Fruit fly (Drosophila melanogaster) whole organism, prepupa: ENCODE measurements around the gene CG14106.
A peak's percentile ranks its signal among the peaks of the same experiment; 100 is the strongest.

Experiments
- CG10631 ChIP-seq: fragments of 200-800 bp; sonication (Bioruptor generic); optimal IDR thresholded peaks from 2 replicates; lab custom pipeline; 2016; ENCODE audit warnings: missing biosample characterization, missing genetic modification characterization
- CG11294 ChIP-seq: fragments of 200-800 bp; sonication (Bioruptor generic); IDR thresholded peaks from 2 replicates; pipeline ENCODE4 v1.3.6; 2022; ENCODE audit warnings: missing biosample characterization, missing genetic modification characterization
- CG11762 ChIP-seq: fragments of 200-800 bp; sonication (Bioruptor generic); optimal IDR thresholded peaks from 3 replicates; lab custom pipeline; 2016; ENCODE audit warnings: missing biosample characterization, missing genetic modification characterization; ENCODE audit not compliant: insufficient read depth
- CG15336 ChIP-seq: fragments of 200-800 bp; sonication (Bioruptor generic); IDR thresholded peaks from 2 replicates; pipeline ENCODE4 v1.3.6; 2022; ENCODE audit warnings: missing biosample characterization, missing genetic modification characterization
- CG3032 ChIP-seq: fragments of 200-800 bp; optimal IDR thresholded peaks from 2 replicates; lab custom pipeline; 2019; ENCODE audit warnings: missing biosample characterization, mild to moderate bottlenecking, missing genetic modification characterization, moderate library complexity
- CG4318 ChIP-seq: fragments of 200-800 bp; sonication (Bioruptor generic); optimal IDR thresholded peaks from 3 replicates; lab custom pipeline; 2017; ENCODE audit warnings: missing biosample characterization, mild to moderate bottlenecking, missing genetic modification characterization
- CG6163 ChIP-seq: fragments of 200-800 bp; sonication (Bioruptor generic); IDR thresholded peaks from 3 replicates; pipeline ENCODE4 v1.3.6; 2022; ENCODE audit warnings: missing biosample characterization, missing genetic modification characterization
- CG6276 ChIP-seq: fragments of 200-800 bp; sonication (Bioruptor generic); optimal IDR thresholded peaks from 2 replicates; lab custom pipeline; 2017; ENCODE audit warnings: missing biosample characterization, mild to moderate bottlenecking, missing genetic modification characterization
- CG6792 ChIP-seq: fragments of 200-800 bp; sonication (Bioruptor generic); optimal IDR thresholded peaks from 3 replicates; lab custom pipeline; 2016; ENCODE audit warnings: missing biosample characterization, missing genetic modification characterization
- CG6808 ChIP-seq: fragments of 200-800 bp; sonication (Bioruptor generic); optimal IDR thresholded peaks from 3 replicates; lab custom pipeline; 2017; ENCODE audit warnings: missing biosample characterization, missing genetic modification characterization, mild to moderate bottlenecking, moderate library complexity, missing genetic modification reagents
- CG8119 ChIP-seq: fragments of 200-800 bp; sonication (Bioruptor generic); IDR thresholded peaks from 3 replicates; pipeline ENCODE4 v1.3.6; 2022; ENCODE audit warnings: missing biosample characterization, missing genetic modification characterization
- CG8319 ChIP-seq: fragments of 200-800 bp; sonication (Bioruptor generic); optimal IDR thresholded peaks from 3 replicates; lab custom pipeline; 2016; ENCODE audit warnings: missing biosample characterization, missing genetic modification characterization
- Eip75B ChIP-seq: fragments of 200-800 bp; sonication (Bioruptor generic); optimal IDR thresholded peaks from 3 replicates; lab custom pipeline; 2016; ENCODE audit warnings: missing biosample characterization, missing genetic modification characterization
- Ets21C ChIP-seq: fragments of 200-800 bp; sonication (Bioruptor generic); optimal IDR thresholded peaks from 3 replicates; lab custom pipeline; 2016; ENCODE audit warnings: missing biosample characterization, missing genetic modification characterization
- Ets96B ChIP-seq: fragments of 200-800 bp; optimal IDR thresholded peaks from 2 replicates; lab custom pipeline; 2019; ENCODE audit warnings: missing biosample characterization, mild to moderate bottlenecking, missing genetic modification characterization, moderate library complexity
- Hr38 ChIP-seq: sonication (Bioruptor generic); optimal IDR thresholded peaks from 2 replicates; lab custom pipeline; 2016; ENCODE audit warnings: missing biosample characterization, missing genetic modification characterization
- Hr39 ChIP-seq: fragments of 200-800 bp; sonication (Bioruptor generic); optimal IDR thresholded peaks from 2 replicates; lab custom pipeline; 2016; ENCODE audit warnings: missing biosample characterization, missing genetic modification characterization
- Hr4 ChIP-seq: fragments of 200-800 bp; sonication (Bioruptor generic); optimal IDR thresholded peaks from 3 replicates; lab custom pipeline; 2016; ENCODE audit warnings: missing biosample characterization, missing genetic modification characterization
- Lpt ChIP-seq: fragments of 200-800 bp; sonication (Bioruptor generic); optimal IDR thresholded peaks from 3 replicates; lab custom pipeline; 2016; ENCODE audit warnings: missing biosample characterization, missing genetic modification characterization
- Met ChIP-seq: fragments of 200-800 bp; sonication (Bioruptor generic); optimal IDR thresholded peaks from 3 replicates; lab custom pipeline; 2016; ENCODE audit warnings: missing biosample characterization, missing genetic modification characterization
- OdsH ChIP-seq: fragments of 200-800 bp; sonication (Bioruptor generic); optimal IDR thresholded peaks from 3 replicates; lab custom pipeline; 2016; ENCODE audit warnings: missing biosample characterization, missing genetic modification characterization
- Sox102F ChIP-seq: fragments of 200-800 bp; sonication (Bioruptor generic); optimal IDR thresholded peaks from 2 replicates; lab custom pipeline; 2016; ENCODE audit warnings: missing biosample characterization, mild to moderate bottlenecking, missing genetic modification characterization
- Sox14 ChIP-seq: fragments of 200-800 bp; sonication (Bioruptor generic); optimal IDR thresholded peaks from 3 replicates; lab custom pipeline; 2016; ENCODE audit warnings: missing biosample characterization, missing genetic modification characterization
- Sox15 ChIP-seq: fragments of 200-800 bp; sonication (Bioruptor generic); optimal IDR thresholded peaks from 3 replicates; lab custom pipeline; 2016; ENCODE audit warnings: missing biosample characterization, missing genetic modification characterization
- cyc ChIP-seq: fragments of 200-800 bp; sonication (Bioruptor generic); optimal IDR thresholded peaks from 3 replicates; lab custom pipeline; 2016; ENCODE audit warnings: missing biosample characterization, missing genetic modification characterization
- dac ChIP-seq: fragments of 200-800 bp; sonication (Bioruptor generic); optimal IDR thresholded peaks from 2 replicates; lab custom pipeline; 2017; ENCODE audit warnings: missing biosample characterization, mild to moderate bottlenecking, missing genetic modification characterization
- esn ChIP-seq: fragments of 200-800 bp; sonication (Bioruptor generic); optimal IDR thresholded peaks from 2 replicates; lab custom pipeline; 2016; ENCODE audit warnings: missing biosample characterization, mild to moderate bottlenecking, missing genetic modification characterization, moderate library complexity
- fd59A ChIP-seq: fragments of 200-800 bp; sonication (Bioruptor generic); optimal IDR thresholded peaks from 2 replicates; lab custom pipeline; 2017; ENCODE audit warnings: missing biosample characterization, mild to moderate bottlenecking, missing genetic modification characterization, missing genetic modification reagents
- fd85E ChIP-seq: fragments of 200-800 bp; sonication (Bioruptor generic); optimal IDR thresholded peaks from 3 replicates; lab custom pipeline; 2016; ENCODE audit warnings: missing biosample characterization, missing genetic modification characterization
- lz ChIP-seq: fragments of 200-800 bp; sonication (Bioruptor generic); optimal IDR thresholded peaks from 3 replicates; lab custom pipeline; 2016; ENCODE audit warnings: missing biosample characterization, missing genetic modification characterization
- net ChIP-seq: fragments of 200-800 bp; sonication (Bioruptor generic); optimal IDR thresholded peaks from 3 replicates; lab custom pipeline; 2016; ENCODE audit warnings: missing biosample characterization, missing genetic modification characterization
- svp ChIP-seq: fragments of 200-800 bp; sonication (Bioruptor generic); peaks from one replicate; lab custom pipeline; 2016; ENCODE audit warnings: missing biosample characterization, missing genetic modification characterization
- vri ChIP-seq: fragments of 200-800 bp; sonication (Bioruptor generic); optimal IDR thresholded peaks from 3 replicates; lab custom pipeline; 2016; ENCODE audit warnings: missing biosample characterization, mild to moderate bottlenecking, missing genetic modification characterization

CG14106 gene

dm6 chr3L:13435170-13435727 is 9.8 kb upstream of the CG14106 start, which contains the start of gene CG10713 (continued):
- TF ChIP-seq net (GFP tag; lab: Kevin White, UChicago): peak; percentile 29
- no peak; the same call in 1 of the 2 replicates for TF ChIP-seq CG11294 (GFP tag; lab: Robert Waterston, UW)
- no peak for TF ChIP-seq CG10631 (GFP tag; lab: Kevin White, UChicago)
- no peak for TF ChIP-seq CG6792 (GFP tag; lab: Kevin White, UChicago)
- TF ChIP-seq CG3032: peak; percentile 28
- TF ChIP-seq Hr38: no peak
- peak; percentile 47 for TF ChIP-seq Lpt (GFP tag; lab: Kevin White, UChicago)
- no peak for TF ChIP-seq Hr39
- TF ChIP-seq, all 60 proteins: peak for 26

- TF ChIP-seq CG8119 (GFP tag; lab: Robert Waterston, UW) (no peak), CG6808 (GFP tag; lab: Kevin White, UChicago) (no peak), svp (GFP tag; lab: Kevin White, UChicago) (no peak), CG6163 (GFP tag; lab: Robert Waterston, UW) (no peak), Sox14 (no peak), dac (no peak), CG8319 (GFP tag; lab: Kevin White, UChicago) (no peak), lz (no peak), cyc (no peak), fd85E (no peak), CG10631 (GFP tag; lab: Kevin White, UChicago) (no peak), Ets96B (tag; lab: Kevin White, UChicago) (no peak), Sox15 (GFP tag; lab: Kevin White, UChicago) (no peak), Ets21C (GFP tag; lab: Kevin White, UChicago) (no peak), Lpt (GFP tag; lab: Kevin White, UChicago) (no peak), CG3032 (no peak), Eip75B (GFP tag; lab: Kevin White, UChicago) (no peak)
Observed at dm6 chr3L:13433522-13433921, 8.1 kb upstream of the CG14106 start.

DNA sequence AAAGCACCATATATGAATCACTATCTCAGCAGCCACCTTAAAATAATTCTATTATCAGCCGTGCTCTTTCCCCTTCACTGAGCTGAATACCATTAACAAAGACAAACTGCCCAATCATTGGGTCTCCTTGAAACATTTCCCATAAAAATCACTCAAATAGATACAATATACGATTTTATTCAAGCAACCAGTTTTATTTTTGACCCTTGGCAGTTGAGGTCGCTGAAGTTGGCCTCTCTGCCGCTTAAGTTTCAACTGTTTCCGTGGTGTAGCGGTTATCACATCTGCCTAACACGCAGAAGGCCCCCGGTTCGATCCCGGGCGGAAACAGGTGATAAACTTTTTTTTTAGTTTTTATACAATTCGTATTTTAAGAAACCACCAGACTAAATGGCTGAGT is 7.3 kb upstream of the CG14106 start:
- TF ChIP-seq svp (GFP tag; lab: Kevin White, UChicago) (peak; percentile 68), fd85E (no peak)

DNA sequence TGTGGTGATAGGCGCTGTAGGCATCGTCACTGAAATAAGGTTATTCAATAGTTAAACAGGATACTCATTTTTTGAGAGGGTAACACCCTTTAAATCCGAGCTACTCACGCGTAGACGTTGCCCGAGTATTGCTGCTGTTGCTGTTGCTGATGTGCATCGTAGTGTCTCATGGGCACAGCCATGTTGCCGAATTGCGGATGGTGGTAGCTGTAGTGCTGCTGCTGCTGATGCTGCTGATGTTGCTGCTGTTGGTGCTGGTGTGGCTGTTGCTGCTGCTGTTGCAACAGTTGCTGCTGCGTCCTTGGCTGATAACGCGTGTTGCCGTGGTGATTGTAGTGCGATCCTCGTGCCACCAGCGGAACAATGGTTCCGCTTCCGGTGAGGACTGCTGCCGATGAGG is 4.7 kb upstream of the CG14106 start:
- TF ChIP-seq dac (no peak), Sox102F (GFP tag; lab: Kevin White, UChicago) (no peak), CG4318 (GFP tag; lab: Kevin White, UChicago) (no peak), OdsH (GFP tag; lab: Kevin White, UChicago) (no peak), fd59A (GFP tag; lab: Kevin White, UChicago) (no peak), Hr4 (no peak), lz (no peak), CG8319 (GFP tag; lab: Kevin White, UChicago) (no peak), CG15336 (no peak), vri (GFP tag; lab: Kevin White, UChicago) (no peak)

DNA sequence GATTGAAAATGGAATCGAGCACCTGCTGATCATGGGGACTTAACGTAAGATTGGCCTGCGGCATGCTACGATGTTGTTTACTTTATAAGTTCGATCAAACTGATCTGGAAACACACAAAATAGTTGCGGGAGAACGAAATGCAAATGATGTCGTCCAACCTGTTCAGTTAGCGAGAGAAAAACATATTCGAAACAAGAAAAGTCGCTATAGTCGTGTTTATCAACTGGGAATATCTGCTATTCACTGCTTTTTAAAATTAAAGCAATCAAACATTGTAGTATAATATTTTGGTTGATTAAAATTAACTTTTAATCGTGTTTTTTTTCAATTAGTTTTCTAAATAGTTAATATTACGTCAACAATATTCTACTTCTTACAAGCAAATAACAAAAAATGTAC is 1.1 kb upstream of the CG14106 start, which contains the start of gene CG14105:
Gene CG14105 (minus strand): TSS at position 101 of the 400 bp plus-strand sequence.
- TF ChIP-seq CG11762 (GFP tag; lab: Kevin White, UChicago) (no peak), net (GFP tag; lab: Kevin White, UChicago) (no peak)

DNA sequence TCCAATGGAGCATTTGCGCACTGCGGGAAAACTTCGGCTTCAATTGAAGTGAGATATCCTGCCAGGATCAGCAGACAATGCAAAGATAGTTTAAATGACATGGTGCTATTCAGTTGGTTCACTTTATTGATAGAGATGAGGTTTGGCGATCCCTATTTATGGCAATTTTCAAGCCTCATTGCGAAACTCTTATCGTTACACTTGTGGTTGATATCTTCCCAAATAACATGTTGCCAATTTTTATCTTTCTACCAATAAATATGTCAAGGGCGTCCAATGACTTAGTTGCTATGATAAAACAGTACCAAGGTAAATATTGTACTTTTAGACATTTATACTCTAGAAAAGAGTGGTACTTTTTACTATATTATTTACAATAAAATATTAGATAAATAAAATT is 1.4 kb downstream of the CG14106 start, which contains the start of gene CG33263:
Gene CG33263 (minus strand): TSS at position 101 of the 400 bp plus-strand sequence.
- TF ChIP-seq Met (GFP tag; lab: Kevin White, UChicago) (no peak), CG6276 (GFP tag; lab: Kevin White, UChicago) (no peak), CG10631 (GFP tag; lab: Kevin White, UChicago) (no peak), Sox15 (GFP tag; lab: Kevin White, UChicago) (no peak), lz (no peak), esn (GFP tag; lab: Kevin White, UChicago) (no peak), CG3032 (no peak), cyc (no peak), CG4318 (GFP tag; lab: Kevin White, UChicago) (no peak)
